Worm (Caenorhabditis elegans) whole organism, L4 larva: ENCODE results near the gene C32D5.12.

Experiments used
- F26F4.8 ChIP-seq: fragments of 200-800 bp; sonication (Bioruptor generic); conservative IDR thresholded peaks from 2 replicates; pipeline ENCODE4 v1.3.6; 2022; ENCODE audit warnings: missing genetic modification characterization, missing compliant biosample characterization
- F37D6.2 ChIP-seq: sonication (generic microtip); optimal IDR thresholded peaks from 2 replicates; lab custom pipeline; 2016; ENCODE audit warnings: mild to moderate bottlenecking, missing genetic modification characterization, missing compliant biosample characterization
- F44E2.7 ChIP-seq: fragments of 200-800 bp; sonication (Bioruptor generic); IDR thresholded peaks from 2 replicates; pipeline ENCODE4 v2.1.2; 2022; ENCODE audit warnings: missing genetic modification characterization, missing compliant biosample characterization
- F49E8.2 ChIP-seq: sonication (generic microtip); optimal IDR thresholded peaks from 2 replicates; lab custom pipeline; 2016; ENCODE audit warnings: missing compliant biosample characterization, mild to moderate bottlenecking, missing genetic modification characterization, borderline replicate concordance
- R02D3.7 ChIP-seq: fragments of 150-350 bp; sonication (generic microtip); optimal IDR thresholded peaks from 3 replicates; lab custom pipeline; 2014; ENCODE audit warnings: missing biosample characterization, missing genetic modification characterization
- T26A8.4 ChIP-seq: fragments of 200-800 bp; sonication (Bioruptor generic); IDR thresholded peaks from 2 replicates; pipeline ENCODE4 v1.3.6; 2022; ENCODE audit warnings: missing genetic modification characterization, missing compliant biosample characterization
- Y5F2A.4 ChIP-seq: fragments of 200-800 bp; sonication (Bioruptor generic); optimal IDR thresholded peaks from 2 replicates; lab custom pipeline; 2018; ENCODE audit warnings: mild to moderate bottlenecking, missing genetic modification characterization, missing compliant biosample characterization
- aha-1 ChIP-seq: fragments of 150-350 bp; peaks from one replicate; lab custom pipeline; 2014; ENCODE audit warnings: missing biosample characterization, missing genetic modification characterization
- ceh-20 ChIP-seq: fragments of 200-800 bp; sonication (Bioruptor generic); IDR thresholded peaks from 2 replicates; pipeline ENCODE4 v1.3.6; 2022; ENCODE audit warnings: missing genetic modification reagents, missing genetic modification characterization, missing compliant biosample characterization
- ceh-62 ChIP-seq: sonication (generic microtip); optimal IDR thresholded peaks from 2 replicates; lab custom pipeline; 2017; ENCODE audit warnings: missing biosample characterization, missing genetic modification characterization
- ces-1 ChIP-seq: fragments of 150-350 bp; sonication (generic microtip); optimal IDR thresholded peaks from 4 replicates; lab custom pipeline; 2014; ENCODE audit warnings: missing biosample characterization, missing genetic modification reagents, missing genetic modification characterization
- daf-12 ChIP-seq: fragments of 150-350 bp; optimal IDR thresholded peaks from 2 replicates; lab custom pipeline; 2014; ENCODE audit warnings: missing biosample characterization, missing genetic modification reagents, missing genetic modification characterization
- daf-8 ChIP-seq: fragments of 200-800 bp; sonication (Bioruptor generic); IDR thresholded peaks from 2 replicates; pipeline ENCODE4 v1.3.6; 2022; ENCODE audit warnings: missing genetic modification characterization, missing compliant biosample characterization
- dmd-9 ChIP-seq: fragments of 200-800 bp; sonication (Bioruptor generic); IDR thresholded peaks from 2 replicates; pipeline ENCODE4 v1.3.6; 2022; ENCODE audit warnings: missing genetic modification reagents, missing genetic modification characterization, missing compliant biosample characterization
- egl-27 ChIP-seq: sonication (generic microtip); optimal IDR thresholded peaks from 3 replicates; lab custom pipeline; 2017; ENCODE audit warnings: missing biosample characterization, missing genetic modification reagents, missing genetic modification characterization
- egl-43 ChIP-seq: fragments of 200-800 bp; sonication (Bioruptor generic); IDR thresholded peaks from 2 replicates; pipeline ENCODE4 v1.3.6; 2022; ENCODE audit warnings: missing genetic modification reagents, missing genetic modification characterization, missing compliant biosample characterization
- hif-1 ChIP-seq, 2 experiments: sonication (generic microtip); optimal IDR thresholded peaks; 2 replicates each; lab custom pipeline; 2016 to 2017; ENCODE audit warnings: missing compliant biosample characterization in 2 of 2, missing genetic modification characterization in 2 of 2, missing genetic modification reagents in 2 of 2, missing genotype in 2 of 2, mild to moderate bottlenecking in 1 of 2
- hlh-11 ChIP-seq: fragments of 200-800 bp; sonication (Bioruptor generic); optimal IDR thresholded peaks from 2 replicates; lab custom pipeline; 2018; ENCODE audit warnings: mild to moderate bottlenecking, missing genetic modification characterization, missing compliant biosample characterization
- hlh-30 ChIP-seq: sonication (generic microtip); optimal IDR thresholded peaks from 2 replicates; lab custom pipeline; 2017; ENCODE audit warnings: antibody characterized with exemption, mild to moderate bottlenecking, missing genetic modification characterization, missing compliant biosample characterization; ENCODE audit not compliant: insufficient read depth
- hmg-1.1 ChIP-seq: fragments of 200-800 bp; sonication (Bioruptor generic); IDR thresholded peaks from 2 replicates; pipeline ENCODE4 v1.3.6; 2022; ENCODE audit warnings: missing genetic modification reagents, missing genetic modification characterization, missing compliant biosample characterization
- jun-1 ChIP-seq: fragments of 150-350 bp; optimal IDR thresholded peaks from 2 replicates; lab custom pipeline; 2014; ENCODE audit warnings: missing biosample characterization, missing genetic modification reagents, missing genetic modification characterization
- lim-7 ChIP-seq: fragments of 200-800 bp; sonication (Bioruptor generic); IDR thresholded peaks from 2 replicates; pipeline ENCODE4 v1.3.6; 2022; ENCODE audit warnings: missing genetic modification characterization, missing compliant biosample characterization
- lin-15B ChIP-seq: fragments of 150-350 bp; sonication (generic microtip); optimal IDR thresholded peaks from 3 replicates; lab custom pipeline; 2014; ENCODE audit warnings: missing biosample characterization, missing genetic modification characterization
- lin-29 ChIP-seq: fragments of 200-800 bp; sonication (Bioruptor generic); IDR thresholded peaks from 2 replicates; pipeline ENCODE4 v1.3.6; 2022; ENCODE audit warnings: missing genetic modification reagents, missing genetic modification characterization, missing compliant biosample characterization
- lir-3 ChIP-seq: sonication (generic microtip); optimal IDR thresholded peaks from 2 replicates; lab custom pipeline; 2016; ENCODE audit warnings: mild to moderate bottlenecking, missing genetic modification characterization, missing compliant biosample characterization
- lsy-2 ChIP-seq, 2 experiments: fragments of 150-350 bp in 1 of 2; sonication (generic microtip) in 1 of 2; optimal IDR thresholded peaks; 2 replicates each; lab custom pipeline; 2014 to 2017; ENCODE audit warnings: missing biosample characterization in 2 of 2, missing genetic modification characterization in 2 of 2
- madf-5 ChIP-seq, 2 experiments: fragments of 200-800 bp; sonication (Bioruptor generic); IDR thresholded peaks; 2 replicates each; pipeline ENCODE4 v1.3.6; 2022; ENCODE audit warnings: missing compliant biosample characterization in 2 of 2, missing genetic modification characterization in 2 of 2
- mes-2 ChIP-seq: sonication (generic microtip); optimal IDR thresholded peaks from 2 replicates; lab custom pipeline; 2016; ENCODE audit warnings: missing genotype, mild to moderate bottlenecking, missing genetic modification characterization, missing compliant biosample characterization; ENCODE audit not compliant: poor library complexity, severe bottlenecking
- mxl-2 ChIP-seq: fragments of 200-800 bp; sonication (Bioruptor generic); conservative IDR thresholded peaks from 2 replicates; pipeline ENCODE4 v1.3.6; 2022; ENCODE audit warnings: missing genetic modification reagents, missing genetic modification characterization, missing compliant biosample characterization
- nhr-237 ChIP-seq: sonication (generic microtip); optimal IDR thresholded peaks from 2 replicates; lab custom pipeline; 2017; ENCODE audit warnings: missing biosample characterization, missing genetic modification characterization
- nhr-28 ChIP-seq: fragments of 150-350 bp; optimal IDR thresholded peaks from 2 replicates; lab custom pipeline; 2014; ENCODE audit warnings: missing biosample characterization, missing genetic modification characterization
- nhr-41 ChIP-seq: fragments of 200-800 bp; sonication (Bioruptor generic); IDR thresholded peaks from 2 replicates; pipeline ENCODE4 v1.3.6; 2022; ENCODE audit warnings: missing genetic modification reagents, missing genetic modification characterization, missing compliant biosample characterization
- nhr-6 ChIP-seq: fragments of 150-350 bp; optimal IDR thresholded peaks from 2 replicates; lab custom pipeline; 2014; ENCODE audit warnings: missing biosample characterization, missing genetic modification characterization
- nhr-76 ChIP-seq: fragments of 150-350 bp; optimal IDR thresholded peaks from 2 replicates; lab custom pipeline; 2014; ENCODE audit warnings: missing biosample characterization, missing genetic modification characterization
- nhr-77 ChIP-seq: fragments of 150-350 bp; optimal IDR thresholded peaks from 2 replicates; lab custom pipeline; 2014; ENCODE audit warnings: missing biosample characterization, missing genetic modification characterization
- pha-4 ChIP-seq, 2 experiments: fragments of 150-350 bp in 1 of 2; fragments of 200-800 bp in 1 of 2; sonication (Bioruptor generic) in 1 of 2; IDR thresholded peaks in 1 of 2; optimal IDR thresholded peaks in 1 of 2; 2 replicates each; pipeline versions ENCODE4 v1.3.6 to Lab custom; 2014 to 2022; ENCODE audit warnings: missing genetic modification characterization in 2 of 2, missing genetic modification reagents in 2 of 2, missing biosample characterization in 1 of 2, missing compliant biosample characterization in 1 of 2
- sdz-12 ChIP-seq: fragments of 200-800 bp; sonication (Bioruptor generic); optimal IDR thresholded peaks from 2 replicates; lab custom pipeline; 2018; ENCODE audit warnings: mild to moderate bottlenecking, missing genetic modification characterization, missing compliant biosample characterization
- set-16 ChIP-seq: fragments of 200-800 bp; sonication (Bioruptor generic); IDR thresholded peaks from 2 replicates; pipeline ENCODE4 v1.3.6; 2022; ENCODE audit warnings: missing genetic modification reagents, missing genetic modification characterization, missing compliant biosample characterization
- snpc-1.2 ChIP-seq: fragments of 200-800 bp; sonication (Bioruptor generic); IDR thresholded peaks from 2 replicates; pipeline ENCODE4 v1.3.6; 2022; ENCODE audit warnings: missing genetic modification reagents, missing genetic modification characterization, missing compliant biosample characterization
- snpc-4 ChIP-seq: fragments of 150-350 bp; optimal IDR thresholded peaks from 2 replicates; lab custom pipeline; 2014; ENCODE audit warnings: missing biosample characterization, missing genetic modification characterization
- spr-3 ChIP-seq: fragments of 200-800 bp; sonication (Bioruptor generic); optimal IDR thresholded peaks from 2 replicates; lab custom pipeline; 2018; ENCODE audit warnings: mild to moderate bottlenecking, missing genetic modification characterization, missing compliant biosample characterization
- unc-39 ChIP-seq: sonication (generic microtip); optimal IDR thresholded peaks from 2 replicates; lab custom pipeline; 2017; ENCODE audit warnings: missing biosample characterization, missing genetic modification characterization
- unc-62 ChIP-seq, 3 experiments: fragments of 150-350 bp in 1 of 3; sonication (generic microtip); optimal IDR thresholded peaks in 2 of 3; peaks in 1 of 3; 1 replicate in 1 of 3; 2 replicates in 2 of 3; lab custom pipeline; 2014 to 2017; ENCODE audit warnings: missing biosample characterization in 3 of 3, missing genetic modification characterization in 3 of 3, missing genetic modification reagents in 3 of 3, missing genotype in 1 of 3
- zip-2 ChIP-seq: fragments of 150-350 bp; optimal IDR thresholded peaks from 2 replicates; lab custom pipeline; 2014; ENCODE audit warnings: missing biosample characterization, missing genetic modification characterization
- ztf-11 ChIP-seq: fragments of 150-350 bp; optimal IDR thresholded peaks from 2 replicates; lab custom pipeline; 2014; ENCODE audit warnings: missing biosample characterization, missing genetic modification characterization
- ztf-7 ChIP-seq: fragments of 150-350 bp; optimal IDR thresholded peaks from 2 replicates; lab custom pipeline; 2014; ENCODE audit warnings: missing biosample characterization, missing genetic modification characterization

The C32D5.12 gene

ce11 chrII:6373361-6373760 lies 14.6 kb upstream of the C32D5.12 start:
- TF ChIP-seq pha-4 (GFP tag; IDR thresholded peaks at IDR 0.05; lab: Robert Waterston, UW) (0 out of 2 replicates have a peak, but pooled peaks have one; percentile 8), pha-4 (tag; optimal IDR thresholded peaks at IDR 0.05; lab: Kevin White, UChicago) (no peak), nhr-237 (tag; lab: Kevin White, UChicago) (no peak), nhr-28 (no peak), hmg-1.1 (GFP tag; lab: Robert Waterston, UW) (no peak), set-16 (GFP tag; lab: Robert Waterston, UW) (peak; percentile 56), F44E2.7 (no peak), lsy-2 (tag; optimal IDR thresholded peaks at IDR 0.05; lab: Kevin White, UChicago) (no peak), lim-7 (GFP tag; lab: Robert Waterston, UW) (no peak)

- TF ChIP-seq unc-62 (GFP tag; optimal IDR thresholded peaks at IDR 0.05 in 1 of 2; lab: Kevin White, UChicago) = peak in 1 of 2 experiments; percentile 70
- no peak for TF ChIP-seq unc-62 (tag; optimal IDR thresholded peaks at IDR 0.05; lab: Kevin White, UChicago)
- no peak for TF ChIP-seq mes-2 (tag; lab: Kevin White, UChicago)
Measured at ce11 chrII:6371003-6371402, 12.2 kb upstream of the C32D5.12 start, which contains the start of gene lin-23. Gene lin-23, plus strand, starts transcription at chrII:6371303.

ce11 chrII:6370110-6370509 lies 11.3 kb upstream of the C32D5.12 start:
- TF ChIP-seq nhr-77 (tag; lab: Kevin White, UChicago) = peak; percentile 74
- TF ChIP-seq T26A8.4 (GFP tag; lab: Robert Waterston, UW) = peak; percentile 80
- TF ChIP-seq daf-8 (GFP tag; lab: Robert Waterston, UW) = no peak
- peak; percentile 89 for TF ChIP-seq hlh-11
- no peak for TF ChIP-seq sdz-12
- TF ChIP-seq jun-1 = no peak
- no peak for TF ChIP-seq mxl-2 (GFP tag; lab: Robert Waterston, UW)
- TF ChIP-seq ztf-11 (tag; lab: Kevin White, UChicago) = no peak
- no peak for TF ChIP-seq ceh-62 (tag; lab: Kevin White, UChicago)
- peak; percentile 34 for TF ChIP-seq F49E8.2 (tag; lab: Kevin White, UChicago)
- TF ChIP-seq unc-62 (GFP tag; optimal IDR thresholded peaks at IDR 0.05 in 1 of 2; lab: Kevin White, UChicago) = peak in 1 of 2 experiments; percentile 56
- TF ChIP-seq unc-62 (tag; optimal IDR thresholded peaks at IDR 0.05; lab: Kevin White, UChicago) = no peak
- TF ChIP-seq madf-5 (GFP tag; IDR thresholded peaks at IDR 0.05; lab: Robert Waterston, UW) = no peak
- TF ChIP-seq lin-15B = peak; percentile 27
- TF ChIP-seq ces-1 (GFP tag; lab: Kevin White, UChicago) = peak; percentile 47
- peak; percentile 84 for TF ChIP-seq nhr-6 (tag; lab: Kevin White, UChicago)
- peak; percentile 26 for TF ChIP-seq F37D6.2 (tag; lab: Kevin White, UChicago)
- peak; percentile 24 for TF ChIP-seq spr-3 (GFP tag; lab: Kevin White, UChicago)
- peak; percentile 69 for TF ChIP-seq pha-4 (GFP tag; IDR thresholded peaks at IDR 0.05; lab: Robert Waterston, UW)
- TF ChIP-seq pha-4 (tag; optimal IDR thresholded peaks at IDR 0.05; lab: Kevin White, UChicago) = no peak
- TF ChIP-seq unc-39 (tag; lab: Kevin White, UChicago) = no peak
- TF ChIP-seq egl-43 = 0 out of 2 replicates have a peak, but pooled peaks have one; percentile 52
- TF ChIP-seq nhr-76 (tag; lab: Kevin White, UChicago) = no peak
- 0 out of 2 replicates have a peak, but pooled peaks have one; percentile 27 for TF ChIP-seq ceh-20 (GFP tag; lab: Robert Waterston, UW)
- TF ChIP-seq snpc-1.2 = peak; percentile 21; the same call in 1 of the 2 replicates
- no peak for TF ChIP-seq lir-3 (tag; lab: Kevin White, UChicago)
- TF ChIP-seq dmd-9 = no peak
- no peak for TF ChIP-seq R02D3.7 (tag; lab: Kevin White, UChicago)
- no peak for TF ChIP-seq Y5F2A.4
- TF ChIP-seq zip-2 (tag; lab: Kevin White, UChicago) = no peak
- TF ChIP-seq egl-27 = no peak
- peak; percentile 36 for TF ChIP-seq ztf-7 (tag; lab: Kevin White, UChicago)
- TF ChIP-seq hif-1 (tag; optimal IDR thresholded peaks at IDR 0.05; lab: Kevin White, UChicago) = peak in 1 of 2 experiments; percentile 60
- no peak for TF ChIP-seq F26F4.8
- TF ChIP-seq daf-12 (tag; lab: Kevin White, UChicago) = no peak
- no peak for TF ChIP-seq lin-29 (GFP tag; lab: Robert Waterston, UW)
- no peak for TF ChIP-seq snpc-4 (tag; lab: Kevin White, UChicago)
- TF ChIP-seq nhr-41 = peak; percentile 31; the same call in 1 of the 2 replicates
- TF ChIP-seq aha-1 (tag; lab: Kevin White, UChicago) = peak; percentile 95
- peak; percentile 98 for TF ChIP-seq hlh-30 (tag; lab: Kevin White, UChicago)
